Fruit fly (Drosophila melanogaster) whole organism, embryonic: ENCODE data around the gene CG6432.

Experiments used
- CG18011 ChIP-seq: fragments of 200-800 bp; sonication (Bioruptor generic); optimal IDR thresholded peaks from 2 replicates; lab custom pipeline; 2017; ENCODE audit warnings: missing biosample characterization, missing genetic modification characterization, mild to moderate bottlenecking, moderate library complexity, missing genotype
- CG30403 ChIP-seq: fragments of 200-800 bp; sonication (Bioruptor generic); optimal IDR thresholded peaks from 3 replicates; lab custom pipeline; 2016; ENCODE audit warnings: missing biosample characterization, missing genetic modification characterization
- CG7372 ChIP-seq: fragments of 200-800 bp; sonication (Bioruptor generic); IDR thresholded peaks from 2 replicates; pipeline ENCODE4 v1.3.6; 2022; ENCODE audit warnings: missing biosample characterization, missing genetic modification characterization
- E2f2 ChIP-seq: fragments of 200-800 bp; sonication (Bioruptor generic); IDR thresholded peaks from 2 replicates; pipeline ENCODE4 v1.3.6; 2022; ENCODE audit warnings: missing biosample characterization, missing genetic modification characterization
- Nf-YB ChIP-seq: fragments of 200-800 bp; sonication (Bioruptor generic); optimal IDR thresholded peaks from 3 replicates; lab custom pipeline; 2019; ENCODE audit warnings: missing biosample characterization, mild to moderate bottlenecking, missing genetic modification characterization, moderate library complexity
- bowl ChIP-seq: fragments of 200-800 bp; sonication (Bioruptor generic); IDR thresholded peaks from 2 replicates; pipeline ENCODE4 v1.3.6; 2022; ENCODE audit warnings: missing biosample characterization, missing genetic modification characterization
- eve ChIP-seq, 2 experiments: fragments of >200 bp; optimal IDR thresholded peaks; 2 replicates each; lab custom pipeline; 2017; ENCODE audit warnings: missing biosample characterization in 2 of 2, missing genetic modification characterization in 2 of 2
- grn ChIP-seq: fragments of 200-800 bp; sonication (Bioruptor generic); optimal IDR thresholded peaks from 3 replicates; lab custom pipeline; 2017; ENCODE audit warnings: missing biosample characterization, missing genetic modification characterization
- hb ChIP-seq: fragments of 200-800 bp; sonication (Bioruptor generic); IDR thresholded peaks from 3 replicates; pipeline ENCODE4 v1.3.6; 2022; ENCODE audit warnings: missing biosample characterization, missing genetic modification characterization; ENCODE audit not compliant: partially characterized antibody
- rib ChIP-seq: fragments of 200-800 bp; sonication (Bioruptor generic); IDR thresholded peaks from 2 replicates; pipeline ENCODE4 v1.3.6; 2022; ENCODE audit warnings: missing biosample characterization, missing genetic modification characterization
- sens ChIP-seq: fragments of 200-800 bp; sonication (Bioruptor generic); peaks from one replicate; lab custom pipeline; 2016; ENCODE audit warnings: missing biosample characterization, missing genetic modification characterization
- tna ChIP-seq: fragments of 200-800 bp; sonication (Bioruptor generic); IDR thresholded peaks from 2 replicates; pipeline ENCODE4 v1.3.6; 2022; ENCODE audit warnings: missing biosample characterization, missing genetic modification characterization; ENCODE audit not compliant: partially characterized antibody

DNA sequence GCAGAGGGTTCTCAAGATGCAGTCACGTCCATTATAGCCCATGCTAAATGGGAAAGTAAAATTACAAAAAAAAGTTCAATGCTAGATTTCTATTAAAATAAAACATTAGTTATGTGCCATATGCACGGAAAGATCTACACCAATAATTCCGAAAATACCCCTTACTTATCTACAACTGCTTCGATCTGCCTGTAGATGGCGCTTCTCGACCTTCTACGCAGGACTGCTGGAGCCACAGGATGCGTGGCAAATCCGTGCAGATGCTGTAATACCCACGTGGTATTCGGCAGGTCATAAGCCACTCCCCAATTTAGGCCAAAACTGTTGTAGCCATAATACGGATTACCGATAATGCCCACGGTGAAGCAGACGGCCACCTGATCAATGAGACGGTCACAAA lies 49.7 kb downstream of the CG6432 start:
- TF ChIP-seq hb: no peak
- no peak for TF ChIP-seq CG30403 (GFP tag; lab: Kevin White, UChicago)
- TF ChIP-seq CG18011 (GFP tag; lab: Kevin White, UChicago): no peak
- no peak for TF ChIP-seq CG7372 (GFP tag; lab: Robert Waterston, UW)
- no peak for TF ChIP-seq grn (GFP tag; lab: Kevin White, UChicago)
- TF ChIP-seq eve (GFP tag; optimal IDR thresholded peaks at IDR 0.05; lab: Kevin White, UChicago): no peak
- no peak for TF ChIP-seq Nf-YB (GFP tag; lab: Kevin White, UChicago)
- no peak for TF ChIP-seq tna (GFP tag; lab: Robert Waterston, UW)
- no peak for TF ChIP-seq E2f2 (GFP tag; lab: Robert Waterston, UW)
- TF ChIP-seq rib (GFP tag; lab: Robert Waterston, UW): no peak
- no peak for TF ChIP-seq sens (GFP tag; lab: Kevin White, UChicago)
- no peak for TF ChIP-seq bowl (GFP tag; lab: Robert Waterston, UW)
